Worm (Caenorhabditis elegans): ENCODE results near the gene tmed-12.
A peak's percentile ranks its signal among the peaks of the same experiment; 100 is the strongest.
"Not testable (repeated sequence)": the region's sequence is repeated elsewhere in the genome, so short reads cannot be mapped to it uniquely, and the experiment has no call there.

tmed-12 gene

DNA sequence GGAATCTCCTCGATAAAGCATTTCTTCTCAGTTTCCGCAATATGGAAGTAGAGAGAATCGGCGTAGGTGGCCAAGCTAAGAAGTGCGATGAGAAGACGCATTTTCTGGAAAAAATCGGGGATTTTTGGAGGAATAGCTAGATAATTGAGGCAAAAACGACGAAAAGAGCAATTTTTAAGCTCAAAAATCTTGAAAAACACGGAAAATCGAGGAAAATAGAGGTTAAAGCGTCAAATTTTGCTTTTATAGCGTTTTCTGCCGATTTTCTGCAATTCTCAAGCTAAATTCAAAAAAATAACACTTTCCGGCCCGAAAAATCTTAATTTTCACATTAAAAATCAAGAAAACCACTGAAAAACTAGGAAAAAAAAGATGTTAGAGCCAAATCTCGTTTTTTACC, at the start of gene tmed-12:
Gene tmed-12 (minus strand): TSS at position 101 of the 400 bp plus-strand sequence.
- not testable (repeated sequence) for TF ChIP-seq aly-2, snpc-4, lin-39 (tag; optimal IDR thresholded peaks at IDR 0.05)

DNA sequence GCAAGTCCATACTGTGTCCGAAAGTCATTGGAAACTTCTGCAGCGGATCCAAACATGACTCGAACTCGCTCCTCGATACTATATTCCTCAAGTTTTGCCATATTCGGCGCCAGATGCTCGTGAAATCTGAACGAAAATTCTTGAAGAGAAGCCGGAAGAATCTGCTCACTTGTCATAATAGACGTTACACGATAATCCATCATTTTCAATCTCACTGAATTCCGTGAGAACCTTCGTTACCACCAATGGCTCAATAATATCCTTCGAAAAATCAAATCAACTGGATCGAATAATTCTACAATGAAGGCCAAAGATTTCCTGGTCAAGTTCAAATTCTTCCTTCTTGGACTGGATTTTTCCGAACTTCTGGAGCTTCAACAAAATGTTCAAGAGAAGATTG, 48.2 kb upstream of the tmed-12 start, which contains the start of gene Y73B3B.1:
Gene Y73B3B.1 (minus strand): TSS at position 101 of the 400 bp plus-strand sequence.
- TF ChIP-seq nhr-25, nhr-23, nhr-67 (tag; optimal IDR thresholded peaks at IDR 0.05): not testable (repeated sequence)

DNA sequence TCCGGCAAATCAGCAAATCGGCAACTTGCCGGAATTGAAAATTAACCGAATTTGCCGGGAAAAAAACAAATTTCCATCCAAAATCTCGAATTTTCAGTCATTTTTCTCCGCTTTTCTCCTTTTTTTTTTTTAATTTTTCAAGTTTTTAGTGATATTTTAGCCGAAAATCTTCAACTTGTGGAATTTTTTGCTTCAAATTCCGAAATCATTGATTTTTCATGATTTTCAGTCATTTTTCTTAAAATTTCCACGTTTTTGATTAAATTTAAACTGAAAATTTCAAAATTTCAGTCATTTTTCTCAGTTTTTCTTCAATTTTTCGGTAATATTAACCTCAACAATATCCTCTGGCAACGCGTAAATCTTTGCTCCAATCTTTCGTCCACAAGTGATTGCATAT, 46.8 kb upstream of the tmed-12 start, which contains the start of gene Y73B3B.3:
Gene Y73B3B.3 (plus strand): TSS at position 301 of the 400 bp plus-strand sequence.
- TF ChIP-seq nhr-25, fkh-2, ceh-16 (tag; optimal IDR thresholded peaks at IDR 0.05): not testable (repeated sequence)

DNA sequence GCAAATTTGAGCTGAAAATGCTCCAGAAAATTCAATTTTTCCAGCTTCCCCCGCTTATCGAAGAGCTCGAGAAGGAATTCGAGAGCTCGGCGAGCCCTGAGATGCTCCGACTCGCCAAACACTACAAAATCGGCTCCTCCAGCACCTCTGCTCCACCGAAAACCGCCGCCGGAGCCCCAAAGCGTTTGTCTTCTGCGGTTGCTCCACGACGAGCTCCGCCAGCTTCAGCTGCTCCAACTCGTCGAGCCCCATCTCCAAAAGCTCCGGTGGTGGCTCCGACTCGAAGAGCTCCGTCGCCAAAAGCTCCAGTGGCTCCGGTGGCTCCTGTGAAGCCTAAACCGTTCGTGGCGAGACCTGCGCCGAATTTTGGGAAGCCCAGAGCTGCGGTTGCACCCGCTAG, 33.5 kb upstream of the tmed-12 start:
- TF ChIP-seq nhr-77 (tag; optimal IDR thresholded peaks at IDR 0.05): no peak
- TF ChIP-seq ceh-82 (tag; optimal IDR thresholded peaks at IDR 0.05): no peak
- TF ChIP-seq ztf-11 (tag; optimal IDR thresholded peaks at IDR 0.05): no peak
- TF ChIP-seq unc-39 (tag; optimal IDR thresholded peaks at IDR 0.05): no peak
- TF ChIP-seq fkh-10 (GFP tag; optimal IDR thresholded peaks at IDR 0.05): no peak
- TF ChIP-seq nhr-237 (tag; optimal IDR thresholded peaks at IDR 0.05): no peak
- TF ChIP-seq nhr-43 (tag; optimal IDR thresholded peaks at IDR 0.05; ENCODE audit: poor library complexity, severe bottlenecking): no peak
- TF ChIP-seq nhr-12 (tag; optimal IDR thresholded peaks at IDR 0.05): no peak
- no peak for TF ChIP-seq nhr-67 (tag; optimal IDR thresholded peaks at IDR 0.05)
- no peak for TF ChIP-seq skn-1 (tag; optimal IDR thresholded peaks at IDR 0.05)
- TF ChIP-seq lin-15B (tag; optimal IDR thresholded peaks at IDR 0.05): no peak
- no peak for TF ChIP-seq daf-12 (tag; optimal IDR thresholded peaks at IDR 0.05)
- no peak for TF ChIP-seq nhr-28 (tag; optimal IDR thresholded peaks at IDR 0.05)
- TF ChIP-seq ceh-28 (tag; optimal IDR thresholded peaks at IDR 0.05): no peak

DNA sequence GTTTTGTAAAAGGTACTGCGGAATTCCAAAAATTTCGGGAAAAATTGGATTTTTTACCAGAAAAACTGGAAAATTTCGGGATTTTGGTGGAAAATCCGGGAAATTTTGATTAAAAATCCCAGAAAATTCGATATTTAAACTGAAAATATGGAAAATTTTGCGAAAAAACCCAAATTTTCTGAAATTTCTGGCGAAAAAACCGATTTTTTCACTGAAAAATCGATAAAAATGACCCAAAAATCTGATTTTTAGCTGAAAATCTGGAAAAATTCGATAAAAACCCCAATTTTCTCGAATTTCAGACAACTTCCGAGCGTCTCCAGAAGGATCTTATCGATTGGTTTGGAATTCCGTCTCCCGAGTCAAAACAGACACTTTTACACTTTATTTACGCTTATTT, 29.6 kb upstream of the tmed-12 start, which contains the start of gene T08D2.8:
Gene T08D2.8 (plus strand): TSS at position 301 of the 400 bp plus-strand sequence.
- TF ChIP-seq ztf-11 (tag; optimal IDR thresholded peaks at IDR 0.05) (no peak), eor-1 (tag; optimal IDR thresholded peaks at IDR 0.05) (no peak), nfya-1 (tag; optimal IDR thresholded peaks at IDR 0.05; ENCODE audit: insufficient read depth) (no peak), lin-39 (tag; optimal IDR thresholded peaks at IDR 0.05) (no peak), unc-62 (GFP tag; optimal IDR thresholded peaks at IDR 0.05) (no peak)

DNA sequence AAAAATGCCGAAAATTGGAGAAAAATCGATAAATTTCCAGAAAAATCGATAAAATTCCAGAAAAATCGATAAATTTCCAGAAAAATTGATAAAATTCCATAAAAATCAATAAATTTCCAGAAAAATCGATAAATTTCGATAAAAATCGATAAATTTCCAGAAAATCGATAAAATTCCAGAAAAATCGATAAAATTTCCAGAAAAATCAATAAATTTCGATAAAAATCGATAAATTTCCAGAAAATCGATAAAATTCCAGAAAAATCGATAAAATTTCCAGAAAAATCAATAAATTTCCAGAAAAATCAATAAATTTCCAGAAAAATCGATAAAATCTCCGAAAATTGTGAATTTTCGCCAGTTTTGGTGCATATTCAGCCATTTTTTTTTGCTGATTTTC, 20.6 kb upstream of the tmed-12 start:
- TF ChIP-seq ceh-28 (tag; optimal IDR thresholded peaks at IDR 0.05): peak; percentile 43

DNA sequence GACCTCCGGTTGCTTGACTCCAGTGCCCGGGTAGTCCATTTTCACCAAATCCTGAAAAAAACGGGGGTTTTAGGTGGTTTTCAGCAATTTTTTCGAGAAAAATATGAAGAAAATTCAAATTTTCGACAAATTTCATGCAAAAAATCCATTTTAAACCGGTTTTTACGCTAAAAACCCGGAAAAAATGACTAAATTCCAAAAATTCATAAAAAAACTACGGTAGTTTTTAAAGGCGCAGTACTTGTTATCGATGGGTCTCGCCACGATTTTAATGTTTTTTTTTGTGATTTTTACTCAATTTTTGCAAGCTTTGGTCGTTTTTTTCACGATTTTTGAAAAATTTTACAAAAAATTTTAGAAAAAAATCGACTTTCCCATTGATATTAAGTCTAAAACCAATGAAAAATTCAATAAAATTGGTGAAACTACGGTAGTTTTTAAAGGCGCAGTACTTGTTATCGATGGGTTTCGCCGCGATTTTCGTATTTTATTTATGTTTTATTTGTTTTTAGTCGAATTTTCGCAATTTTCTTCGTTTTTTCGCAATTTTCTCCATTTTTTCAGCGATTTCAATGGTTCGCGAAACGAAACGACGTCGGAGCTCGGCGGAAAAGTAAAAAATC, 19.3 kb upstream of the tmed-12 start, which contains the start of the genes T08D2.6 and chkr-1:
Gene T08D2.6 (minus strand): TSS at position 51 of the 623 bp plus-strand sequence.
Gene chkr-1 (plus strand): TSS at position 573 of the 623 bp plus-strand sequence.
- not testable (repeated sequence) for TF ChIP-seq mdl-1, nhr-67, nhr-77 (tag; optimal IDR thresholded peaks at IDR 0.05)

DNA sequence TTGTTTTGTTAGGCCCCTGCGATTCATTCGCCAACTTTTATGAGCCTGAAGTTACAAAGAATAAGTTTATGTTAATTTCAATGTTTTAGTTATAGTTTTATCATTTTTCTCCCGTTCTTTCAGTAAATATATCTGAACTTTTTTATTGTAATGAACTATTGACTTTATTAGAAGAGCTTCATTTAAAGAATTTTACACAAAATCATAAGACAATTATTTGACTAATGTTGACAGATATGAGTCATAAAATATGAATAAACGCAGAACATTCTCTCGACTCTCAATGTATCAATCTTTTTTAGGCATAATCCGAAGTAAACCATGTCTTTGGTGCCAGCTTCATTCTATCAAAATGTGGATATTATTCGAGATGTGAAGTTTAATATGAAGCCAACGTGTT, 14.1 kb upstream of the tmed-12 start, which contains the start of the genes T08D2.5 and T08D2.4:
Gene T08D2.5 (plus strand): TSS at position 301 of the 400 bp plus-strand sequence.
Gene T08D2.4 (plus strand): TSS at position 322 of the 400 bp plus-strand sequence.
- no peak for TF ChIP-seq lsy-12 (tag; optimal IDR thresholded peaks at IDR 0.05)
- no peak for TF ChIP-seq elt-2 (tag; optimal IDR thresholded peaks at IDR 0.05)
- no peak for TF ChIP-seq ama-1 (optimal IDR thresholded peaks at IDR 0.05)
- TF ChIP-seq tbx-2 (tag; optimal IDR thresholded peaks at IDR 0.05): no peak
- TF ChIP-seq nhr-12 (tag; optimal IDR thresholded peaks at IDR 0.05): no peak
- no peak for TF ChIP-seq egl-27 (tag; optimal IDR thresholded peaks at IDR 0.05)
- no peak for TF ChIP-seq nhr-77 (tag; optimal IDR thresholded peaks at IDR 0.05)
- TF ChIP-seq ceh-9 (tag; optimal IDR thresholded peaks at IDR 0.05): no peak
- no peak for TF ChIP-seq nhr-76 (tag; optimal IDR thresholded peaks at IDR 0.05)
- TF ChIP-seq ztf-11 (tag; optimal IDR thresholded peaks at IDR 0.05): no peak

Data from whole organism, L3 larva.